Fruit fly (Drosophila melanogaster) whole organism, adult: Measurements from ENCODE around the gene cnc.
A peak's percentile ranks its signal among the peaks of the same experiment; 100 is the strongest.

ENCODE experiments used
- CG11617 ChIP-seq: fragments of 200-800 bp; sonication (Bioruptor generic); optimal IDR thresholded peaks from 2 replicates; lab custom pipeline; 2017; ENCODE audit warnings: mild to moderate bottlenecking, missing biosample characterization, missing genetic modification reagents, missing genetic modification characterization
- CG12768 ChIP-seq: fragments of 200-800 bp; sonication (Bioruptor generic); optimal IDR thresholded peaks from 2 replicates; lab custom pipeline; 2017; ENCODE audit warnings: missing biosample characterization, missing genetic modification characterization, mild to moderate bottlenecking, moderate library complexity, missing genetic modification reagents
- CG14711 ChIP-seq: fragments of 200-800 bp; sonication (Bioruptor generic); optimal IDR thresholded peaks from 2 replicates; lab custom pipeline; 2018; ENCODE audit warnings: missing biosample characterization, mild to moderate bottlenecking, missing genetic modification characterization, moderate library complexity
- CG1620 ChIP-seq: fragments of 200-800 bp; sonication (Bioruptor generic); optimal IDR thresholded peaks from 2 replicates; lab custom pipeline; 2016; ENCODE audit warnings: missing biosample characterization, missing genetic modification characterization
- CG33017 ChIP-seq: fragments of 200-800 bp; sonication (Bioruptor generic); optimal IDR thresholded peaks from 2 replicates; lab custom pipeline; 2018; ENCODE audit warnings: missing biosample characterization, mild to moderate bottlenecking, missing genetic modification characterization, moderate library complexity
- CG5204 ChIP-seq: fragments of 200-800 bp; sonication (Bioruptor generic); optimal IDR thresholded peaks from 2 replicates; lab custom pipeline; 2016; ENCODE audit warnings: missing biosample characterization, missing genetic modification characterization
- CG7045 ChIP-seq: fragments of 200-800 bp; sonication (Bioruptor generic); optimal IDR thresholded peaks from 2 replicates; lab custom pipeline; 2017; ENCODE audit warnings: missing biosample characterization, mild to moderate bottlenecking, missing genetic modification characterization
- CG7101 ChIP-seq: fragments of 200-800 bp; sonication (Bioruptor generic); optimal IDR thresholded peaks from 2 replicates; lab custom pipeline; 2018; ENCODE audit warnings: missing biosample characterization, mild to moderate bottlenecking, missing genetic modification characterization, moderate library complexity
- Clk ChIP-seq: fragments of 200-800 bp; sonication (Bioruptor generic); optimal IDR thresholded peaks from 2 replicates; lab custom pipeline; 2017; ENCODE audit warnings: missing biosample characterization, missing genetic modification characterization
- Crg-1 ChIP-seq: fragments of 200-800 bp; sonication (Bioruptor generic); optimal IDR thresholded peaks from 2 replicates; lab custom pipeline; 2016; ENCODE audit warnings: missing biosample characterization, missing genetic modification characterization
- Hr96 ChIP-seq: fragments of 200-800 bp; sonication (Bioruptor generic); optimal IDR thresholded peaks from 2 replicates; lab custom pipeline; 2016; ENCODE audit warnings: missing biosample characterization, missing genetic modification characterization
- Mnt ChIP-seq: fragments of 200-800 bp; sonication (Bioruptor generic); optimal IDR thresholded peaks from 2 replicates; lab custom pipeline; 2016; ENCODE audit warnings: missing biosample characterization, mild to moderate bottlenecking, missing genetic modification characterization
- bab1 ChIP-seq: fragments of 200-800 bp; sonication (Bioruptor generic); optimal IDR thresholded peaks from 3 replicates; lab custom pipeline; 2019; ENCODE audit warnings: missing biosample characterization, mild to moderate bottlenecking, missing genetic modification characterization, moderate library complexity
- cic ChIP-seq: fragments of 200-800 bp; sonication (Bioruptor generic); optimal IDR thresholded peaks from 2 replicates; lab custom pipeline; 2017; ENCODE audit warnings: missing biosample characterization, mild to moderate bottlenecking, missing genetic modification characterization, moderate library complexity
- cnc ChIP-seq, 2 experiments: fragments of >200 bp; optimal IDR thresholded peaks; 2 replicates each; lab custom pipeline; 2017
- kay ChIP-seq: fragments of 200-800 bp; sonication (Bioruptor generic); peaks from one replicate; lab custom pipeline; 2016; ENCODE audit warnings: missing biosample characterization, missing genetic modification characterization, borderline replicate concordance
- ovo ChIP-seq: fragments of 200-800 bp; sonication (Bioruptor generic); optimal IDR thresholded peaks from 2 replicates; lab custom pipeline; 2016; ENCODE audit warnings: missing biosample characterization, missing genetic modification characterization
- pad ChIP-seq: fragments of 200-800 bp; sonication (Bioruptor generic); optimal IDR thresholded peaks from 3 replicates; lab custom pipeline; 2017; ENCODE audit warnings: missing biosample characterization, missing genetic modification characterization, mild to moderate bottlenecking, moderate library complexity, missing genetic modification reagents
- tj ChIP-seq: fragments of 200-800 bp; sonication (Bioruptor generic); optimal IDR thresholded peaks from 3 replicates; lab custom pipeline; 2017; ENCODE audit warnings: missing biosample characterization, mild to moderate bottlenecking, missing genetic modification characterization, moderate library complexity
- toe ChIP-seq: fragments of 200-800 bp; sonication (Bioruptor generic); optimal IDR thresholded peaks from 2 replicates; lab custom pipeline; 2016; ENCODE audit warnings: missing biosample characterization, missing genetic modification characterization

cnc gene

dm6 chr3R:23173393-23173981 is 53.0 kb downstream of the cnc start, which contains the start of gene CG46310:
CG46310 (plus strand) TSS chr3R:23173873.
- TF ChIP-seq tj (GFP tag; lab: Kevin White, UChicago) = peak; percentile 14
- no peak for TF ChIP-seq CG5204 (GFP tag; lab: Kevin White, UChicago)
- no peak for TF ChIP-seq CG1620 (GFP tag; lab: Kevin White, UChicago)
- peak; percentile 51 for TF ChIP-seq Hr96 (GFP tag; lab: Kevin White, UChicago)
- TF ChIP-seq bab1 (GFP tag; lab: Kevin White, UChicago) = peak; percentile 22
- TF ChIP-seq CG7101 (tag; lab: Kevin White, UChicago) = peak; percentile 87
- peak; percentile 44 for TF ChIP-seq CG7045
- peak; percentile 83 for TF ChIP-seq cic (GFP tag; lab: Kevin White, UChicago)
- peak; percentile 74 for TF ChIP-seq CG12768 (GFP tag; lab: Kevin White, UChicago)
- peak; percentile 79 for TF ChIP-seq CG33017 (tag; lab: Kevin White, UChicago)
- TF ChIP-seq Clk = peak; percentile 20
- TF ChIP-seq pad = peak; percentile 58
- TF ChIP-seq Crg-1 (GFP tag; lab: Kevin White, UChicago) = peak; percentile 60
- TF ChIP-seq kay (GFP tag; lab: Kevin White, UChicago) = no peak
- peak; percentile 50 for TF ChIP-seq CG14711 (tag; lab: Kevin White, UChicago)
- peak; percentile 15 for TF ChIP-seq ovo
- TF ChIP-seq CG11617 (GFP tag; lab: Kevin White, UChicago) = peak; percentile 74
- TF ChIP-seq Mnt (GFP tag; lab: Kevin White, UChicago) = peak; percentile 48
- TF ChIP-seq toe (GFP tag; lab: Kevin White, UChicago) = no peak
- no peak for TF ChIP-seq cnc (optimal IDR thresholded peaks at IDR 0.05; lab: Kevin White, UChicago)

dm6 chr3R:23171867-23172266 is 54.6 kb downstream of the cnc start:
- no peak for TF ChIP-seq CG33017 (tag; lab: Kevin White, UChicago)
- TF ChIP-seq cnc (optimal IDR thresholded peaks at IDR 0.05; lab: Kevin White, UChicago) = no peak
- TF ChIP-seq CG7045 = no peak
- no peak for TF ChIP-seq CG1620 (GFP tag; lab: Kevin White, UChicago)
- no peak for TF ChIP-seq CG5204 (GFP tag; lab: Kevin White, UChicago)
- no peak for TF ChIP-seq pad

dm6 chr3R:23170335-23170734 is 56.2 kb downstream of the cnc start:
- TF ChIP-seq kay (GFP tag; lab: Kevin White, UChicago) (no peak), cnc (optimal IDR thresholded peaks at IDR 0.05; lab: Kevin White, UChicago) (no peak), CG33017 (tag; lab: Kevin White, UChicago) (no peak), ovo (no peak), CG12768 (GFP tag; lab: Kevin White, UChicago) (no peak), toe (GFP tag; lab: Kevin White, UChicago) (no peak), CG7101 (tag; lab: Kevin White, UChicago) (no peak), CG1620 (GFP tag; lab: Kevin White, UChicago) (no peak), bab1 (GFP tag; lab: Kevin White, UChicago) (no peak), pad (no peak), CG5204 (GFP tag; lab: Kevin White, UChicago) (no peak), tj (GFP tag; lab: Kevin White, UChicago) (no peak), CG14711 (tag; lab: Kevin White, UChicago) (no peak), Crg-1 (GFP tag; lab: Kevin White, UChicago) (no peak), CG11617 (GFP tag; lab: Kevin White, UChicago) (no peak), Clk (no peak), CG7045 (no peak), Mnt (GFP tag; lab: Kevin White, UChicago) (no peak), cic (GFP tag; lab: Kevin White, UChicago) (no peak)

- TF ChIP-seq Mnt (GFP tag; lab: Kevin White, UChicago) = no peak
- TF ChIP-seq kay (GFP tag; lab: Kevin White, UChicago) = peak; percentile 27
Measured at dm6 chr3R:23167507-23168324, 58.8 kb downstream of the cnc start, which contains the start of gene Irk1. Irk1 (plus strand) TSS chr3R:23168317.

- TF ChIP-seq Hr96 (GFP tag; lab: Kevin White, UChicago) (no peak), pad (no peak), cic (GFP tag; lab: Kevin White, UChicago) (peak; percentile 60), CG7101 (tag; lab: Kevin White, UChicago) (no peak), CG12768 (GFP tag; lab: Kevin White, UChicago) (no peak)
Measured at dm6 chr3R:23164630-23165029, 61.9 kb downstream of the cnc start.

dm6 chr3R:23164134-23164533 is 62.4 kb downstream of the cnc start:
- TF ChIP-seq pad (peak; percentile 24), tj (GFP tag; lab: Kevin White, UChicago) (no peak), Crg-1 (GFP tag; lab: Kevin White, UChicago) (peak; percentile 27), CG7045 (peak; percentile 48), CG33017 (tag; lab: Kevin White, UChicago) (peak; percentile 62), cnc (optimal IDR thresholded peaks at IDR 0.05; lab: Kevin White, UChicago) (no peak), cic (GFP tag; lab: Kevin White, UChicago) (peak; percentile 88), CG14711 (tag; lab: Kevin White, UChicago) (no peak), CG5204 (GFP tag; lab: Kevin White, UChicago) (peak; percentile 29), ovo (no peak), CG7101 (tag; lab: Kevin White, UChicago) (peak; percentile 56), toe (GFP tag; lab: Kevin White, UChicago) (no peak), CG12768 (GFP tag; lab: Kevin White, UChicago) (peak; percentile 73), bab1 (GFP tag; lab: Kevin White, UChicago) (no peak), kay (GFP tag; lab: Kevin White, UChicago) (no peak), Mnt (GFP tag; lab: Kevin White, UChicago) (peak; percentile 54), CG11617 (GFP tag; lab: Kevin White, UChicago) (peak; percentile 53), Hr96 (GFP tag; lab: Kevin White, UChicago) (peak; percentile 21), CG1620 (GFP tag; lab: Kevin White, UChicago) (no peak), Clk (peak; percentile 21)
